Fruit fly (Drosophila melanogaster): ENCODE results near the gene Dhc93AB.

The Dhc93AB gene

DNA sequence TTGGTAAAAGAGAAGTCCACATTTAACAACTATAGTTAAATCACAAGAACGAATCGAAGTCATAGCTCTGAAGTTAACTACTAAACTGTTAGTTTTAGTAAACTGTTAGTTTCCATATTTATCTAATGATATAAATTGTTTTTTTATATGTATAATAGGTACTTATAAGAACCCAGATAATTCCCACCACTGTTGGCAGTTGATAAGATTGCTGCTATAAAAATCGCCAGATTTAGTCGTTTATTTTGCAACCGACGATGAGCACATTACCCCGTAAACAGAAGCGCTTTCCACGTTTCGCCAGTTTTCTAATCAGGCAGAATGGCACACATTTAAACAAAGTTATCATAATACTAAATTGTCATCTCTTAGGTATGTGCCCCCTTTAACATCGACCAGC is 23.2 kb downstream of the Dhc93AB start:
- TF ChIP-seq CG14655 (GFP tag; optimal IDR thresholded peaks at IDR 0.05) = no peak
- TF ChIP-seq CG34367 (tag; optimal IDR thresholded peaks at IDR 0.05) = no peak
- no peak for TF ChIP-seq CG8159 (tag; optimal IDR thresholded peaks at IDR 0.05)
- TF ChIP-seq gl (tag; optimal IDR thresholded peaks at IDR 0.05) = no peak
- TF ChIP-seq CG9948 (tag; optimal IDR thresholded peaks at IDR 0.05) = no peak
- no peak for TF ChIP-seq Snoo (tag; optimal IDR thresholded peaks at IDR 0.05)
- TF ChIP-seq Pif1B (GFP tag; optimal IDR thresholded peaks at IDR 0.05) = no peak
- no peak for TF ChIP-seq CG17806 (tag; optimal IDR thresholded peaks at IDR 0.05)
- TF ChIP-seq CG13204 (GFP tag; optimal IDR thresholded peaks at IDR 0.05) = no peak
- no peak for TF ChIP-seq Pif1A (GFP tag; optimal IDR thresholded peaks at IDR 0.05)
- no peak for TF ChIP-seq D1 (tag; optimal IDR thresholded peaks at IDR 0.05)
- TF ChIP-seq CG10348 (GFP tag; IDR thresholded peaks at IDR 0.05) = no peak
- no peak for TF ChIP-seq rn (GFP tag; IDR thresholded peaks at IDR 0.05)
- TF ChIP-seq CG8301 (tag; optimal IDR thresholded peaks at IDR 0.05) = no peak
- TF ChIP-seq EcR (GFP tag; optimal IDR thresholded peaks at IDR 0.05) = no peak
- no peak for TF ChIP-seq CG32121 (GFP tag; IDR thresholded peaks at IDR 0.05)
- TF ChIP-seq CG4496 (GFP tag; IDR thresholded peaks at IDR 0.05) = no peak
- no peak for TF ChIP-seq CG15710 (tag; optimal IDR thresholded peaks at IDR 0.05)
- no peak for TF ChIP-seq Ets98B (GFP tag; IDR thresholded peaks at IDR 0.05)

- peak; percentile 50 for TF ChIP-seq CG8159 (tag; optimal IDR thresholded peaks at IDR 0.05)
- TF ChIP-seq CG17806 (tag; optimal IDR thresholded peaks at IDR 0.05) = no peak
- TF ChIP-seq CG10348 (GFP tag; IDR thresholded peaks at IDR 0.05) = no peak
- TF ChIP-seq fd96Ca (GFP tag; IDR thresholded peaks at IDR 0.05) = peak; percentile 84
- peak; percentile 89 for TF ChIP-seq CG4496 (GFP tag; IDR thresholded peaks at IDR 0.05)
- TF ChIP-seq D1 (tag; optimal IDR thresholded peaks at IDR 0.05) = peak; percentile 42
- TF ChIP-seq CG14655 (GFP tag; optimal IDR thresholded peaks at IDR 0.05) = peak; percentile 63
- no peak for TF ChIP-seq Snoo (tag; optimal IDR thresholded peaks at IDR 0.05)
- TF ChIP-seq Ets98B (GFP tag; IDR thresholded peaks at IDR 0.05) = peak; percentile 78; the same call in 1 of the 2 replicates
- TF ChIP-seq CG32121 (GFP tag; IDR thresholded peaks at IDR 0.05) = 0 out of 2 replicates have a peak, but pooled peaks have one; percentile 32
- peak; percentile 50 for TF ChIP-seq Pif1B (GFP tag; optimal IDR thresholded peaks at IDR 0.05)
- peak; percentile 74 for TF ChIP-seq rn (GFP tag; IDR thresholded peaks at IDR 0.05)
- TF ChIP-seq gl (tag; optimal IDR thresholded peaks at IDR 0.05) = peak; percentile 37
- peak; percentile 41 for TF ChIP-seq CG8301 (tag; optimal IDR thresholded peaks at IDR 0.05)
- TF ChIP-seq Pif1A (GFP tag; optimal IDR thresholded peaks at IDR 0.05) = no peak
- TF ChIP-seq CG15710 (tag; optimal IDR thresholded peaks at IDR 0.05) = no peak
These were observed 24.7 kb downstream of the Dhc93AB start, which contains the start of gene Rlip for dm6 chr3R:21017464-21018080. Rlip (plus strand) TSS chr3R:21017684.

DNA sequence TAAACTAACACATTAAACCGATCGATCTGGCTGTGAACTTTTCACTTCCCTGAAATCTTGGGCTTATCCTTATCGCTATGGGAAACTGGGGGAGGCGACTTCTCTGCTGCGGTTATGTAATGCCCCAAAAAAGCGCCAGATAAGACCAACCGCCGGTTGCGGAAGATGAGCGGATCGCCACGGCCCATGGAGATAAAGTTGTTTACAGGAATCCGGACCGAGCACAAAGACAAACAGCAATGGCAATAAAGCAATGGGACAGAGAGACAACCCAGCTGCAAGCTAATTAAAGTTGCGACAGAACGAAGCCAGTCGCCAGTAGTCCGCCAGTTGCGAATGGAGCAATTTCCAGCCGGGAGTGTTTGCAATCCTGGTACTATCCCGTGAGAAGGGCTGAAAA is 26.7 kb downstream of the Dhc93AB start, which contains the start of gene CG5697:
Gene CG5697, plus strand, starts transcription at position 314 of the 400 bp plus-strand sequence.
- TF ChIP-seq Pif1A (GFP tag; optimal IDR thresholded peaks at IDR 0.05) (peak; percentile 1), rn (GFP tag; IDR thresholded peaks at IDR 0.05) (no peak)

- TF ChIP-seq CG15710 (tag; optimal IDR thresholded peaks at IDR 0.05) (no peak), CG13204 (GFP tag; optimal IDR thresholded peaks at IDR 0.05) (no peak), CG12605 (GFP tag; IDR thresholded peaks at IDR 0.05) (no peak), Pif1A (GFP tag; optimal IDR thresholded peaks at IDR 0.05) (no peak), CG10348 (GFP tag; IDR thresholded peaks at IDR 0.05) (no peak), CG4496 (GFP tag; IDR thresholded peaks at IDR 0.05) (no peak), rn (GFP tag; IDR thresholded peaks at IDR 0.05) (no peak)
These were observed 28.5 kb downstream of the Dhc93AB start for dm6 chr3R:21013780-21014179.

DNA sequence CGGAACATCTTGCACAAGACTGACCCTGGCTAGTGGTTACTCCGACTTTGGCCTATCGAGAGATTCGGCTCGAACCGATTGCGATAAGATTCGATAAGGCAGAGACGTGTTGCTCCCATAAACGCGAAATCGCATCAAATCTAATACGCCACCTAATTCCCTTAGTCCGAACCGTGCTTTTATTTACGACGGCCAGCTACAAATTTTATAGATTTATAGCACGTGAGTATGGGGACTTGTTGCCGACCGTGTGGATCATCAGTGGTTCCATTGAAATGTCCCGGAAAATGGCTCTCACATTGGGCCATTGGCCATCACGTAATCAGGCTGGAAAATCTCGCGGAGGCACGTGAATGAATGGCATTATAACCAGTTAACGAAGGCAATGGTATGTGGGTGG is 35.3 kb downstream of the Dhc93AB start, which contains the start of gene Alp5:
Gene Alp5, minus strand, starts transcription at position 24 of the 400 bp plus-strand sequence.
- TF ChIP-seq CG34367 (tag; optimal IDR thresholded peaks at IDR 0.05) (no peak), Snoo (tag; optimal IDR thresholded peaks at IDR 0.05) (no peak), CG14655 (GFP tag; optimal IDR thresholded peaks at IDR 0.05) (no peak), CG8159 (tag; optimal IDR thresholded peaks at IDR 0.05) (no peak)

- no peak for TF ChIP-seq CG17806 (tag; optimal IDR thresholded peaks at IDR 0.05)
- no peak for TF ChIP-seq CG8301 (tag; optimal IDR thresholded peaks at IDR 0.05)
These were observed 41.2 kb downstream of the Dhc93AB start for dm6 chr3R:21001123-21001522.

DNA sequence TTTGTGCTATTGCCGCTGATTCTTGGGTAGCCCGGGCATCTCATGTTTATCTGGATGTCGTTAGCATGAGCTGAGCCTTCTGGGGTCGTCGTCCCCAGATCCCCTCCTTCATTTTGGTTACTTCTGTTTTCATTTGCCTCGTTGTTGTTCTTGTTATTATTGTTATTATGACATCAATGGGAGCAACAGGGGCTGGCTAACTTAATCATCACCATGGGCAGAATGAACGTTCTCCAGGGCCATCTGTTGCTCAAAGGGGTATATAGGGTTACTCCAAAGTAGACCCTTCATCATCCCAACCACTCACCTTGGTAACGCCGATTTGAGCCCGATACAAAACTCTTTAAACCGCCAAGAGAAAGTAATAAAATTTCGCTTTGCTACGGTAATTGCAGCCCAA is 44.0 kb downstream of the Dhc93AB start:
- no peak for TF ChIP-seq CG13204 (GFP tag; optimal IDR thresholded peaks at IDR 0.05)
- no peak for TF ChIP-seq CG14655 (GFP tag; optimal IDR thresholded peaks at IDR 0.05)
- no peak for TF ChIP-seq CG34367 (tag; optimal IDR thresholded peaks at IDR 0.05)
- TF ChIP-seq CG12605 (GFP tag; IDR thresholded peaks at IDR 0.05) = no peak
- TF ChIP-seq CG32121 (GFP tag; IDR thresholded peaks at IDR 0.05) = no peak
- no peak for TF ChIP-seq gl (tag; optimal IDR thresholded peaks at IDR 0.05)
- TF ChIP-seq CG8159 (tag; optimal IDR thresholded peaks at IDR 0.05) = no peak
- TF ChIP-seq Pif1B (GFP tag; optimal IDR thresholded peaks at IDR 0.05) = no peak
- TF ChIP-seq Snoo (tag; optimal IDR thresholded peaks at IDR 0.05) = no peak
- no peak for TF ChIP-seq rn (GFP tag; IDR thresholded peaks at IDR 0.05)

All from whole organism, pupa.